Worm (Caenorhabditis elegans): ENCODE results near the gene gly-8.

The gly-8 gene

DNA sequence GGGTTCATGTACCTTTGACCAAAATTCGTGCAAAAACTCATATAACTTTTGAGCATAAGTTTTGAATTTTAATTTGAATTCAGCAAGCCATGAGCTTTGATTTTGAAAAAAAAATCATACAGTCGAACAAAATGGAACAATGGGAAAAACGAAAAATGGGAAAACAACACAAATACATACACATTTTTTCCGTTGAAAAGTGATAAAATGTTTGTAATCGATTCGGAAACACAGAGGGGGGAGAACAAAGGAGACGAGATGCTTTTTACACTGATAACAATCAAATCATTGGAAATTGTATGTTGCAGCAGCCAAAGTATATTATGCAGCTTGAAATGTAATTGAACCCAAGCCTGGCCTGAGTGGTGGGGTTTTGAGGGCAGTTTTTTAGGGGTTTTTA lies 6.1 kb downstream of the gly-8 start:
- TF ChIP-seq bed-3 (GFP tag; optimal IDR thresholded peaks at IDR 0.05) (no peak), lsy-2 (tag; optimal IDR thresholded peaks at IDR 0.05) (no peak), ceh-39 (tag; optimal IDR thresholded peaks at IDR 0.05) (no peak), ceh-83 (GFP tag; optimal IDR thresholded peaks at IDR 0.05) (no peak), mep-1 (tag; optimal IDR thresholded peaks at IDR 0.05) (no peak), unc-39 (tag; optimal IDR thresholded peaks at IDR 0.05) (no peak), hlh-1 (tag; optimal IDR thresholded peaks at IDR 0.05) (no peak), sem-2 (GFP tag; optimal IDR thresholded peaks at IDR 0.05) (no peak), flh-1 (GFP tag; optimal IDR thresholded peaks at IDR 0.05) (no peak), cnd-1 (tag; optimal IDR thresholded peaks at IDR 0.05) (no peak), mab-5 (tag; optimal IDR thresholded peaks at IDR 0.05) (no peak), elt-1 (tag; optimal IDR thresholded peaks at IDR 0.05; ENCODE audit: borderline replicate concordance, insufficient read depth) (no peak), nhr-76 (tag; optimal IDR thresholded peaks at IDR 0.05) (no peak), drap-1 (GFP tag; optimal IDR thresholded peaks at IDR 0.05) (no peak), unc-120 (tag; optimal IDR thresholded peaks at IDR 0.05; ENCODE audit: poor library complexity, severe bottlenecking) (no peak), lin-32 (GFP tag; optimal IDR thresholded peaks at IDR 0.05) (no peak), unc-62 (GFP tag; optimal IDR thresholded peaks at IDR 0.05) (no peak)

DNA sequence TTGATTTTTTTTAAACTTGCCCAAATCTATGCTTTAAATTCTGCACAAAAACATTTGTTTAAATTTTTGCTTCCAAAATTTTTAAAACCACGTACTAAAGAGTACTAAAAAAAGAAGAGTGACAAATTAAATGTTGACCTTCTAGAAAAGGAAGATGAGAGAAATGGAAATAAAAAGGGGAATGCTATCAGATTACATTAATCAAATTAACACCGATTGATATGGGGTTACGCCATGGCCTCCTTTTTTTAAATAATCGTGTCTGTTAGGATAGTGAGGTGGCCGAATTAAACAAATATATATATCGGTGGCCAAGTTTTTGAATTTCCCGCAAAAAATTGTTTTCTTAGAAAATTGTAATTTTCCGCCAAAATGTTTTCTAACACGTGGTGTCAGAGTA lies 7.3 kb downstream of the gly-8 start:
- TF ChIP-seq ces-1 (GFP tag; optimal IDR thresholded peaks at IDR 0.05) (no peak), elt-3 (tag; optimal IDR thresholded peaks at IDR 0.05) (no peak), lsy-2 (tag; optimal IDR thresholded peaks at IDR 0.05) (no peak), unc-62 (GFP tag; optimal IDR thresholded peaks at IDR 0.05) (no peak), snpc-4 (tag; optimal IDR thresholded peaks at IDR 0.05) (no peak), M03D4.4 (tag; optimal IDR thresholded peaks at IDR 0.05) (no peak), drap-1 (GFP tag; optimal IDR thresholded peaks at IDR 0.05) (no peak), sptf-1 (tag; optimal IDR thresholded peaks at IDR 0.05) (no peak), lin-13 (tag; optimal IDR thresholded peaks at IDR 0.05) (no peak), nhr-2 (tag; optimal IDR thresholded peaks at IDR 0.05) (no peak), ceh-83 (GFP tag; optimal IDR thresholded peaks at IDR 0.05) (no peak), nhr-237 (tag; optimal IDR thresholded peaks at IDR 0.05) (no peak), unc-120 (tag; optimal IDR thresholded peaks at IDR 0.05; ENCODE audit: poor library complexity, severe bottlenecking) (no peak), flh-1 (GFP tag; optimal IDR thresholded peaks at IDR 0.05) (no peak), sem-2 (GFP tag; optimal IDR thresholded peaks at IDR 0.05) (no peak), blmp-1 (tag; optimal IDR thresholded peaks at IDR 0.05) (no peak), lin-32 (GFP tag; optimal IDR thresholded peaks at IDR 0.05) (no peak), mab-5 (tag; optimal IDR thresholded peaks at IDR 0.05) (no peak), nhr-76 (tag; optimal IDR thresholded peaks at IDR 0.05) (no peak), mls-2 (tag; optimal IDR thresholded peaks at IDR 0.05) (no peak)

DNA sequence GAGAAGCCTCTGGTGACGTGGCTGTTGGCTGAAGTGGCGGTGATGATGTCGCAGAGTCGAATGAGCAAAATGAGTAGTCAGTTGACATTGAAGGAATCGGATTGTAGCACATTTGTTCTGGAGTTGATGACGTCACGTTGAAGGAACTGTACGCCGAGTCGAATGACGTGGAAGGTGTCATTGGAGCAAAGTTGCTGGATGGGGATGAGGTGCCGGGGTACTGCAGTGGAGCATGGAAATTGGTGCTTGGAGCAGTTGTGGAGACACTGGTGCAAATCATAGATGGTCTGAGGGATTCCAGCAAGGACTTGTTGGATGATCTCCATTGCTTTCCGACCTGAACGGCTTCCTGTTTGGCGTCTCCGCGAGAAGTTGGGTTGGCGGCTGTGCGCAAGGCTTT lies 8.4 kb downstream of the gly-8 start:
- TF ChIP-seq lin-32 (GFP tag; optimal IDR thresholded peaks at IDR 0.05) (no peak), cnd-1 (tag; optimal IDR thresholded peaks at IDR 0.05) (no peak), zip-8 (tag; optimal IDR thresholded peaks at IDR 0.05) (no peak), lsy-2 (tag; optimal IDR thresholded peaks at IDR 0.05) (no peak), ham-2 (GFP tag; optimal IDR thresholded peaks at IDR 0.05) (no peak), elt-3 (tag; optimal IDR thresholded peaks at IDR 0.05) (no peak), unc-39 (tag; optimal IDR thresholded peaks at IDR 0.05) (no peak)

DNA sequence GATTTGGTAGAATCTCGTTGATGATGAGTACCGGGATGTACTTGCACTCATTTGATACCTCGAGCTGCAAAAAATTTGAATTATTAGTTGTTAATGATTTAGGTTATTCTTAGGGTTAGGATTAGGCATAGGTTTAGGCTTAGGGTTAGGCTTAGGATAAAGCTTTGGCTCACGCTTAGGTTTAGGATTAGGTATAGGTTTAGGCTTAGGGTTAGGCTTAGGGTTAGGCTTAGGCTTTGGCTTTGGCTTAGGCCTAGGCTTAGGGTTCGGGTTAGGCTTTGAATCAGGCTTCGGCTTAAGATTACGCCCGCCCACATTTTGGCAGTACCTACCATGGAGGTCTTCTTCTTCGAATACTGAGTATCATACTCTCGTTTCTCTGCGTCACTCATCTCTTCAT lies 10.0 kb downstream of the gly-8 start:
- TF ChIP-seq blmp-1 (tag; optimal IDR thresholded peaks at IDR 0.05) (no peak), sptf-1 (tag; optimal IDR thresholded peaks at IDR 0.05) (no peak), unc-120 (tag; optimal IDR thresholded peaks at IDR 0.05; ENCODE audit: poor library complexity, severe bottlenecking) (no peak), ceh-39 (tag; optimal IDR thresholded peaks at IDR 0.05) (no peak), nhr-28 (tag; optimal IDR thresholded peaks at IDR 0.05) (no peak), flh-1 (GFP tag; optimal IDR thresholded peaks at IDR 0.05) (no peak), unc-62 (GFP tag; optimal IDR thresholded peaks at IDR 0.05) (no peak), zip-8 (tag; optimal IDR thresholded peaks at IDR 0.05) (no peak), mep-1 (tag; optimal IDR thresholded peaks at IDR 0.05) (no peak), cnd-1 (tag; optimal IDR thresholded peaks at IDR 0.05) (no peak), sem-2 (GFP tag; optimal IDR thresholded peaks at IDR 0.05) (no peak), ceh-43 (GFP tag; optimal IDR thresholded peaks at IDR 0.05) (no peak), elt-1 (tag; optimal IDR thresholded peaks at IDR 0.05; ENCODE audit: borderline replicate concordance, insufficient read depth) (no peak), bed-3 (GFP tag; optimal IDR thresholded peaks at IDR 0.05) (no peak), snpc-4 (tag; optimal IDR thresholded peaks at IDR 0.05) (no peak)

DNA sequence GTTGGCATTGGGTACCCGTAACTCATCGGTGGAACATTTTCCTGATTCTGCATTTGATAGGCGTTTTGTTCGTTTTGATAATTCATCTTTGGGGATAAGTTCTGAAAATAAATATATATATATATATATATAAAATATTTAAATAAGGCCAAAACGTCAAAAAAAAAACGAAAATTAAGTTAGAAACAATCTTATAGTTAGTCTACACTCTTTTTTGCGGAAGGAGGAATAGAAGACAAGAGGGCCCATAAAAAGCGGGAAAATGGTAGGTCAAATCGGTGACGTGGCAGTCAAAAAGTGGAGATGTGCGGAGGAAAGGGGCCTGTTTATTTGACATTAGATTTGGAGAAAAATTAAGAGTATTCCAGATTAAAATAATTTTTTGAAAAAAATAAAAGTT lies 11.7 kb downstream of the gly-8 start, which contains the start of gene tbx-33:
TSS of gene tbx-33 (minus strand) at position 101 of the 400 bp plus-strand sequence.
- TF ChIP-seq mab-5 (tag; optimal IDR thresholded peaks at IDR 0.05) (no peak), tbx-8 (GFP tag; optimal IDR thresholded peaks at IDR 0.05) (no peak), zip-8 (tag; optimal IDR thresholded peaks at IDR 0.05) (no peak), pha-4 (tag; optimal IDR thresholded peaks at IDR 0.05) (no peak), nhr-76 (tag; optimal IDR thresholded peaks at IDR 0.05) (no peak), lin-13 (tag; optimal IDR thresholded peaks at IDR 0.05) (no peak), flh-1 (GFP tag; optimal IDR thresholded peaks at IDR 0.05) (no peak), nhr-12 (tag; optimal IDR thresholded peaks at IDR 0.05) (no peak), sem-2 (GFP tag; optimal IDR thresholded peaks at IDR 0.05) (no peak), unc-39 (tag; optimal IDR thresholded peaks at IDR 0.05) (no peak), snpc-4 (tag; optimal IDR thresholded peaks at IDR 0.05) (no peak), ztf-11 (tag; optimal IDR thresholded peaks at IDR 0.05) (no peak), cnd-1 (tag; optimal IDR thresholded peaks at IDR 0.05) (no peak), unc-120 (tag; optimal IDR thresholded peaks at IDR 0.05; ENCODE audit: poor library complexity, severe bottlenecking) (no peak), ceh-43 (GFP tag; optimal IDR thresholded peaks at IDR 0.05) (no peak), ceh-39 (tag; optimal IDR thresholded peaks at IDR 0.05) (no peak)
